Worm (Caenorhabditis elegans): ENCODE measurements around the gene egg-3.
A peak's percentile ranks its signal among the peaks of the same experiment; 100 is the strongest.

Gene egg-3

ce11 chrII:10870698-10871097 lies 13.5 kb downstream of the egg-3 start:
- no peak for TF ChIP-seq hlh-6 (tag; optimal IDR thresholded peaks at IDR 0.05)
- TF ChIP-seq unc-3 (GFP tag; conservative IDR thresholded peaks at IDR 0.05), result no peak
- TF ChIP-seq unc-3 (tag; optimal IDR thresholded peaks at IDR 0.05), result no peak

ce11 chrII:10868670-10869246 lies 15.5 kb downstream of the egg-3 start, which contains the start of the genes gmps-1 and cap-2:
TSS of gene gmps-1 (minus strand) at chrII:10868720.
TSS of gene cap-2 (plus strand) at chrII:10869196.
- TF ChIP-seq tbx-2 (tag; optimal IDR thresholded peaks at IDR 0.05) (peak; percentile 80), rnt-1 (tag; optimal IDR thresholded peaks at IDR 0.05) (peak; percentile 29), ceh-48 (tag; optimal IDR thresholded peaks at IDR 0.05) (peak; percentile 98), pat-9 (tag; optimal IDR thresholded peaks at IDR 0.05) (peak; percentile 9), K02D7.2 (tag; optimal IDR thresholded peaks at IDR 0.05) (no peak), odd-2 (tag; optimal IDR thresholded peaks at IDR 0.05) (no peak), madf-2 (tag; optimal IDR thresholded peaks at IDR 0.05) (no peak), pros-1 (tag; optimal IDR thresholded peaks at IDR 0.05) (no peak), elt-4 (tag; optimal IDR thresholded peaks at IDR 0.05) (no peak), Y22D7AL.16 (tag; optimal IDR thresholded peaks at IDR 0.05) (no peak), ceh-14 (tag; optimal IDR thresholded peaks at IDR 0.05) (peak; percentile 40), dve-1 (tag; optimal IDR thresholded peaks at IDR 0.05) (peak; percentile 36), zip-5 (tag; optimal IDR thresholded peaks at IDR 0.05) (no peak), fkh-10 (GFP tag; optimal IDR thresholded peaks at IDR 0.05) (no peak), ets-4 (tag; optimal IDR thresholded peaks at IDR 0.05) (peak; percentile 22), sox-4 (tag; optimal IDR thresholded peaks at IDR 0.05) (no peak), fkh-6 (tag; optimal IDR thresholded peaks at IDR 0.05) (no peak), ztf-16 (tag; optimal IDR thresholded peaks at IDR 0.05) (peak; percentile 11), dmd-4 (tag; optimal IDR thresholded peaks at IDR 0.05; ENCODE audit: borderline replicate concordance) (no peak), ceh-9 (tag; optimal IDR thresholded peaks at IDR 0.05) (no peak), elt-2 (tag; optimal IDR thresholded peaks at IDR 0.05) (peak; percentile 63), ceh-18 (tag; optimal IDR thresholded peaks at IDR 0.05) (peak; percentile 76), K09A11.1 (tag; optimal IDR thresholded peaks at IDR 0.05; ENCODE audit: insufficient read depth) (no peak), unc-3 (GFP tag; conservative IDR thresholded peaks at IDR 0.05) (peak; percentile 53; the same call in 1 of the 2 replicates), unc-3 (tag; optimal IDR thresholded peaks at IDR 0.05) (no peak), ceh-6 (GFP tag; optimal IDR thresholded peaks at IDR 0.05) (no peak), pax-1 (tag; optimal IDR thresholded peaks at IDR 0.05) (peak; percentile 56), fax-1 (tag; optimal IDR thresholded peaks at IDR 0.05) (no peak), eyg-1 (tag; optimal IDR thresholded peaks at IDR 0.05) (peak; percentile 5), ceh-19 (GFP tag; optimal IDR thresholded peaks at IDR 0.05) (no peak), ceh-22 (tag; optimal IDR thresholded peaks at IDR 0.05) (no peak), lim-6 (tag; optimal IDR thresholded peaks at IDR 0.05) (no peak), gmeb-2 (tag; optimal IDR thresholded peaks at IDR 0.05) (no peak), ama-1 (optimal IDR thresholded peaks at IDR 0.05) (no peak), hlh-8 (tag; optimal IDR thresholded peaks at IDR 0.05) (peak; percentile 19), che-1 (tag; optimal IDR thresholded peaks at IDR 0.05) (no peak), nfya-1 (tag; optimal IDR thresholded peaks at IDR 0.05) (peak; percentile 95), F13H6.1 (tag; optimal IDR thresholded peaks at IDR 0.05) (no peak), pha-2 (tag; optimal IDR thresholded peaks at IDR 0.05) (peak; percentile 10), hlh-13 (GFP tag; optimal IDR thresholded peaks at IDR 0.05) (no peak), ceh-31 (tag; optimal IDR thresholded peaks at IDR 0.05) (peak; percentile 78), ceh-2 (tag; optimal IDR thresholded peaks at IDR 0.05) (peak; percentile 2), unc-42 (tag; optimal IDR thresholded peaks at IDR 0.05) (peak; percentile 69), nhr-11 (tag; optimal IDR thresholded peaks at IDR 0.05) (no peak), unc-86 (tag; optimal IDR thresholded peaks at IDR 0.05) (peak; percentile 30), pqm-1 (tag; optimal IDR thresholded peaks at IDR 0.05) (no peak), ahr-1 (tag; optimal IDR thresholded peaks at IDR 0.05) (no peak), sdc-2 (tag; optimal IDR thresholded peaks at IDR 0.05) (no peak), hlh-15 (tag; optimal IDR thresholded peaks at IDR 0.05) (no peak), hlh-6 (tag; optimal IDR thresholded peaks at IDR 0.05) (no peak), pag-3 (tag; optimal IDR thresholded peaks at IDR 0.05; ENCODE audit: borderline replicate concordance) (no peak)
